Fruit fly (Drosophila melanogaster) S2 (cell line): ENCODE measurements around the gene CG2685.
A peak's percentile ranks its signal among the peaks of the same experiment; 100 is the strongest.

Source experiments
- CG8478 ChIP-seq: fragments of >200 bp; optimal IDR thresholded peaks from 2 replicates; lab custom pipeline; 2018
- CTCF ChIP-seq, 2 experiments: fragments of >200 bp; optimal IDR thresholded peaks; 2 replicates each; lab custom pipeline; 2018

DNA sequence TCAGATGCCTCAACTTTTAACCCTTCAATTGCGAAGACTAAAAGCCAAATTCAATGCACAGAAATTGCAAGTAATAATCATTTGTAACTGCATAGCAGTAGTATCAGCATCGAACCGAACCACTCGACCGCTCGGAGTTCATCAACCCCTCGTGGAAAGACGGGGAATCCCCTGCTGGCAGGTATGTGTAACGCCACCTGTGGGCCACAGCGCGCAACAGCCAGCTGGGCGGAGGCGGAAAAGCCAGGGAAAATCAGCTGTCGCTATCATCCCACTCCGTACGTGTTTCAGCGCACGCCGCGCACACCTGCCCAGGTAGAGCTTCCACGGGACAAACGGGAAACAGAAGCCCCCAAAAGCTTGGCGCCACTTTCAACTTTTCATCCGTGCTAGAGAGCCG, 29.3 kb downstream of the CG2685 start:
- TF ChIP-seq CG8478 (lab: Kevin White, UChicago) = no peak
- peak; percentile 78 to 86 for TF ChIP-seq CTCF (optimal IDR thresholded peaks at IDR 0.05; lab: Kevin White, UChicago)
